Fruit fly (Drosophila melanogaster) whole organism, embryonic: ENCODE measurements around the gene ftz-f1.

ENCODE experiments used
- Aef1 ChIP-seq: fragments of 200-800 bp; sonication (Bioruptor generic); IDR thresholded peaks from 3 replicates; pipeline ENCODE4 v1.3.6; 2022; ENCODE audit warnings: missing biosample characterization, missing genetic modification characterization
- Antp ChIP-seq: fragments of 200-800 bp; sonication (Bioruptor generic); optimal IDR thresholded peaks from 3 replicates; lab custom pipeline; 2016; ENCODE audit warnings: missing biosample characterization, missing genetic modification characterization
- BtbVII ChIP-seq: fragments of 200-800 bp; sonication (Bioruptor generic); optimal IDR thresholded peaks from 3 replicates; lab custom pipeline; 2017; ENCODE audit warnings: missing biosample characterization, mild to moderate bottlenecking, missing genetic modification characterization
- CG11560 ChIP-seq: fragments of 200-800 bp; sonication (Bioruptor generic); IDR thresholded peaks from 3 replicates; pipeline ENCODE4 v1.3.6; 2022; ENCODE audit warnings: missing biosample characterization, missing genetic modification characterization
- CG11723 ChIP-seq: fragments of 200-800 bp; sonication (Bioruptor generic); optimal IDR thresholded peaks from 2 replicates; lab custom pipeline; 2017; ENCODE audit warnings: missing biosample characterization, mild to moderate bottlenecking, missing genetic modification characterization
- CG12104 ChIP-seq: fragments of 200-800 bp; sonication (Bioruptor generic); optimal IDR thresholded peaks from 3 replicates; lab custom pipeline; 2016; ENCODE audit warnings: missing biosample characterization, missing genetic modification characterization
- CG1233 ChIP-seq: fragments of 200-800 bp; sonication (Bioruptor generic); optimal IDR thresholded peaks from 4 replicates; lab custom pipeline; 2018; ENCODE audit warnings: missing biosample characterization, mild to moderate bottlenecking, missing genetic modification characterization
- CG12659 ChIP-seq: fragments of 200-800 bp; sonication (Bioruptor generic); optimal IDR thresholded peaks from 3 replicates; lab custom pipeline; 2017; ENCODE audit warnings: mild to moderate bottlenecking, missing biosample characterization, missing genetic modification reagents, missing genetic modification characterization
- CG15073 ChIP-seq: fragments of 200-800 bp; sonication (Bioruptor generic); optimal IDR thresholded peaks from 2 replicates; lab custom pipeline; 2016; ENCODE audit warnings: missing biosample characterization, missing genetic modification characterization
- CG1647 ChIP-seq: fragments of 200-800 bp; sonication (Bioruptor generic); optimal IDR thresholded peaks from 3 replicates; lab custom pipeline; 2016; ENCODE audit warnings: missing biosample characterization, missing genetic modification characterization
- CG17359 ChIP-seq: fragments of 200-800 bp; sonication (Bioruptor generic); optimal IDR thresholded peaks from 3 replicates; lab custom pipeline; 2018; ENCODE audit warnings: missing biosample characterization, mild to moderate bottlenecking, missing genetic modification characterization, moderate library complexity
- CG30403 ChIP-seq: fragments of 200-800 bp; sonication (Bioruptor generic); optimal IDR thresholded peaks from 3 replicates; lab custom pipeline; 2016; ENCODE audit warnings: missing biosample characterization, missing genetic modification characterization
- CG4424 ChIP-seq: fragments of 200-800 bp; sonication (Bioruptor generic); optimal IDR thresholded peaks from 3 replicates; lab custom pipeline; 2016; ENCODE audit warnings: missing biosample characterization, missing genetic modification characterization
- CG5180 ChIP-seq: fragments of 200-800 bp; sonication (Bioruptor generic); optimal IDR thresholded peaks from 3 replicates; lab custom pipeline; 2017; ENCODE audit warnings: missing biosample characterization, missing genetic modification characterization, mild to moderate bottlenecking, moderate library complexity, missing genetic modification reagents
- CG7372 ChIP-seq: fragments of 200-800 bp; sonication (Bioruptor generic); IDR thresholded peaks from 2 replicates; pipeline ENCODE4 v1.3.6; 2022; ENCODE audit warnings: missing biosample characterization, missing genetic modification characterization
- CG8765 ChIP-seq: fragments of 200-800 bp; sonication (Bioruptor generic); IDR thresholded peaks from 2 replicates; pipeline ENCODE4 v1.3.6; 2022; ENCODE audit warnings: missing biosample characterization, missing genetic modification characterization
- CG8944 ChIP-seq: fragments of 200-800 bp; sonication (Bioruptor generic); optimal IDR thresholded peaks from 3 replicates; lab custom pipeline; 2016; ENCODE audit warnings: missing biosample characterization, missing genetic modification characterization
- Deaf1 ChIP-seq: fragments of 200-800 bp; optimal IDR thresholded peaks from 3 replicates; lab custom pipeline; 2019; ENCODE audit warnings: missing biosample characterization, mild to moderate bottlenecking, missing genetic modification characterization, moderate library complexity
- E2f1 ChIP-seq: fragments of 200-800 bp; sonication (Bioruptor generic); IDR thresholded peaks from 2 replicates; pipeline ENCODE4 v1.3.6; 2022; ENCODE audit warnings: missing biosample characterization, missing genetic modification characterization
- Fer1 ChIP-seq: fragments of 200-800 bp; sonication (Bioruptor generic); optimal IDR thresholded peaks from 2 replicates; lab custom pipeline; 2017; ENCODE audit warnings: missing biosample characterization, mild to moderate bottlenecking, missing genetic modification characterization
- HLH3B ChIP-seq: fragments of 200-800 bp; sonication (Bioruptor generic); IDR thresholded peaks from 2 replicates; pipeline ENCODE4 v1.3.6; 2022; ENCODE audit warnings: missing biosample characterization, missing genetic modification characterization
- Hr3 ChIP-seq: fragments of 200-800 bp; sonication (Bioruptor generic); optimal IDR thresholded peaks from 3 replicates; lab custom pipeline; 2016; ENCODE audit warnings: missing biosample characterization, missing genetic modification characterization
- PHDP ChIP-seq: fragments of 200-800 bp; sonication (Bioruptor generic); optimal IDR thresholded peaks from 3 replicates; lab custom pipeline; 2018; ENCODE audit warnings: missing biosample characterization, mild to moderate bottlenecking, missing genetic modification characterization, moderate library complexity
- Six4 ChIP-seq: fragments of 200-800 bp; sonication (Bioruptor generic); optimal IDR thresholded peaks from 2 replicates; lab custom pipeline; 2016; ENCODE audit warnings: missing biosample characterization, missing genetic modification characterization
- Sox102F ChIP-seq: fragments of 200-800 bp; sonication (Bioruptor generic); optimal IDR thresholded peaks from 2 replicates; lab custom pipeline; 2018; ENCODE audit warnings: missing biosample characterization, mild to moderate bottlenecking, missing genetic modification characterization, moderate library complexity
- cato ChIP-seq: fragments of 200-800 bp; sonication (Bioruptor generic); optimal IDR thresholded peaks from 2 replicates; lab custom pipeline; 2016; ENCODE audit warnings: missing biosample characterization, missing genetic modification characterization, borderline replicate concordance
- cg ChIP-seq: fragments of 200-800 bp; sonication (Bioruptor generic); optimal IDR thresholded peaks from 3 replicates; lab custom pipeline; 2019; ENCODE audit warnings: missing biosample characterization, mild to moderate bottlenecking, missing genetic modification characterization, moderate library complexity
- ci ChIP-seq: fragments of 200-800 bp; sonication (Bioruptor generic); IDR thresholded peaks from 3 replicates; pipeline ENCODE4 v1.3.6; 2022; ENCODE audit warnings: missing biosample characterization, missing genetic modification characterization
- cwo ChIP-seq: fragments of 200-800 bp; sonication (Bioruptor generic); optimal IDR thresholded peaks from 3 replicates; lab custom pipeline; 2017; ENCODE audit warnings: missing biosample characterization, missing genetic modification characterization, mild to moderate bottlenecking, moderate library complexity, missing genetic modification reagents
- dati ChIP-seq: fragments of 200-800 bp; sonication (Bioruptor generic); IDR thresholded peaks from 2 replicates; pipeline ENCODE4 v1.3.6; 2022; ENCODE audit warnings: missing biosample characterization, missing genetic modification characterization
- gem ChIP-seq: fragments of 200-800 bp; sonication (Bioruptor generic); optimal IDR thresholded peaks from 2 replicates; lab custom pipeline; 2019; ENCODE audit warnings: missing biosample characterization, mild to moderate bottlenecking, missing genetic modification characterization, moderate library complexity
- gt ChIP-seq: fragments of 200-800 bp; sonication (Bioruptor generic); IDR thresholded peaks from 2 replicates; pipeline ENCODE4 v1.3.6; 2022; ENCODE audit warnings: missing biosample characterization, missing genetic modification characterization
- hbn ChIP-seq: fragments of 200-800 bp; sonication (Bioruptor generic); IDR thresholded peaks from 2 replicates; pipeline ENCODE4 v1.3.6; 2022; ENCODE audit warnings: missing biosample characterization, missing genetic modification characterization; ENCODE audit not compliant: partially characterized antibody
- lilli ChIP-seq: fragments of 200-800 bp; sonication (Bioruptor generic); optimal IDR thresholded peaks from 3 replicates; lab custom pipeline; 2016; ENCODE audit warnings: missing biosample characterization, missing genetic modification characterization
- mam ChIP-seq: fragments of 200-800 bp; sonication (Bioruptor generic); optimal IDR thresholded peaks from 3 replicates; lab custom pipeline; 2016; ENCODE audit warnings: missing biosample characterization, missing genetic modification characterization
- nau ChIP-seq: fragments of 200-800 bp; sonication (Bioruptor generic); optimal IDR thresholded peaks from 3 replicates; lab custom pipeline; 2017; ENCODE audit warnings: missing biosample characterization, mild to moderate bottlenecking, missing genetic modification characterization, missing genetic modification reagents
- nom ChIP-seq: fragments of 200-800 bp; sonication (Bioruptor generic); optimal IDR thresholded peaks from 2 replicates; lab custom pipeline; 2017; ENCODE audit warnings: missing biosample characterization, missing genetic modification characterization, mild to moderate bottlenecking, moderate library complexity, missing genetic modification reagents
- otp ChIP-seq: fragments of 200-800 bp; sonication (Bioruptor generic); IDR thresholded peaks from 3 replicates; pipeline ENCODE4, ENCODE4 v1.3.6; 2022; ENCODE audit warnings: missing biosample characterization, missing genetic modification characterization
- phol ChIP-seq: fragments of 200-800 bp; sonication (Bioruptor generic); optimal IDR thresholded peaks from 3 replicates; lab custom pipeline; 2018; ENCODE audit warnings: missing biosample characterization, mild to moderate bottlenecking, missing genetic modification characterization, moderate library complexity
- prd ChIP-seq, 3 experiments: fragments of >200 bp in 2 of 3; fragments of 200-800 bp in 1 of 3; sonication (Bioruptor generic) in 1 of 3; optimal IDR thresholded peaks in 2 of 3; IDR thresholded peaks in 1 of 3; 2 replicates in 2 of 3; 3 replicates in 1 of 3; pipeline versions ENCODE4 v1.3.6 to Lab custom; 2017 to 2022; ENCODE audit warnings: missing biosample characterization in 1 of 3, missing genetic modification characterization in 1 of 3
- sima ChIP-seq: fragments of 200-800 bp; sonication (Bioruptor generic); optimal IDR thresholded peaks from 2 replicates; lab custom pipeline; 2016; ENCODE audit warnings: missing biosample characterization, missing genetic modification characterization
- sr ChIP-seq: fragments of 200-800 bp; sonication (Bioruptor generic); IDR thresholded peaks from 3 replicates; pipeline ENCODE4 v1.3.6; 2022; ENCODE audit warnings: missing biosample characterization, missing genetic modification characterization
- ssp ChIP-seq: fragments of 200-800 bp; sonication (Bioruptor generic); IDR thresholded peaks from 2 replicates; pipeline ENCODE4 v1.3.6; 2022; ENCODE audit warnings: missing biosample characterization, missing genetic modification characterization
- tgo ChIP-seq: fragments of 200-800 bp; sonication (Bioruptor generic); IDR thresholded peaks from 3 replicates; pipeline ENCODE4 v1.3.6; 2022; ENCODE audit warnings: missing biosample characterization, missing genetic modification characterization
- tin ChIP-seq: fragments of 200-800 bp; sonication (Bioruptor generic); optimal IDR thresholded peaks from 3 replicates; lab custom pipeline; 2016; ENCODE audit warnings: missing biosample characterization, missing genetic modification characterization
- trem ChIP-seq: fragments of 200-800 bp; optimal IDR thresholded peaks from 3 replicates; lab custom pipeline; 2019; ENCODE audit warnings: missing biosample characterization, mild to moderate bottlenecking, missing genetic modification characterization, moderate library complexity
- twi ChIP-seq: fragments of 200-800 bp; optimal IDR thresholded peaks from 2 replicates; lab custom pipeline; 2019; ENCODE audit warnings: missing biosample characterization, mild to moderate bottlenecking, missing genetic modification characterization, moderate library complexity
- wdn ChIP-seq: fragments of 200-800 bp; sonication (Bioruptor generic); IDR thresholded peaks from 2 replicates; pipeline ENCODE4 v1.3.6; 2022; ENCODE audit warnings: missing biosample characterization, missing genetic modification characterization

The ftz-f1 gene

dm6 chr3L:18781653-18782629 is 19.2 kb downstream of the ftz-f1 start (continued):
- TF ChIP-seq twi (tag; lab: Kevin White, UChicago), result no peak
- TF ChIP-seq Deaf1, result peak; percentile 47
- peak; percentile 49 for TF ChIP-seq BtbVII
- TF ChIP-seq sima (GFP tag; lab: Kevin White, UChicago), result no peak
- peak; percentile 31 for TF ChIP-seq lilli (GFP tag; lab: Kevin White, UChicago)
- TF ChIP-seq prd (optimal IDR thresholded peaks at IDR 0.05; lab: Kevin White, UChicago), result no peak
- TF ChIP-seq prd (GFP tag; IDR thresholded peaks at IDR 0.05; lab: Robert Waterston, UW), result peak; percentile 39; the same call in 1 of the 3 replicates
- TF ChIP-seq dati (GFP tag; lab: Robert Waterston, UW), result no peak
- no peak for TF ChIP-seq gt
- TF ChIP-seq Aef1 (GFP tag; lab: Robert Waterston, UW), result peak; percentile 65
- TF ChIP-seq ssp (GFP tag; lab: Robert Waterston, UW), result peak; percentile 34; the same call in 1 of the 2 replicates
- TF ChIP-seq CG4424 (GFP tag; lab: Kevin White, UChicago), result peak; percentile 46
- no peak for TF ChIP-seq nau (GFP tag; lab: Kevin White, UChicago)
- peak; percentile 73 for TF ChIP-seq CG30403 (GFP tag; lab: Kevin White, UChicago)
- no peak for TF ChIP-seq trem
- TF ChIP-seq wdn (GFP tag; lab: Robert Waterston, UW), result no peak
- TF ChIP-seq Fer1 (GFP tag; lab: Kevin White, UChicago), result peak; percentile 42
- TF ChIP-seq CG12104, result peak; percentile 26
- TF ChIP-seq CG1233 (GFP tag; lab: Kevin White, UChicago), result peak; percentile 58
- TF ChIP-seq CG8765, result no peak
- TF ChIP-seq CG7372 (GFP tag; lab: Robert Waterston, UW), result no peak
- TF ChIP-seq CG11723 (GFP tag; lab: Kevin White, UChicago), result peak; percentile 14
- peak; percentile 60 for TF ChIP-seq CG5180
- peak; percentile 26 for TF ChIP-seq Hr3 (GFP tag; lab: Kevin White, UChicago)
- TF ChIP-seq CG1647 (GFP tag; lab: Kevin White, UChicago), result no peak
- peak; percentile 77 for TF ChIP-seq gem (tag; lab: Kevin White, UChicago)
- TF ChIP-seq cg (GFP tag; lab: Kevin White, UChicago), result peak; percentile 82
- TF ChIP-seq CG15073 (GFP tag; lab: Kevin White, UChicago), result no peak
- TF ChIP-seq CG12659, result peak; percentile 80
- peak; percentile 64; the same call in 2 of the 3 replicates for TF ChIP-seq tgo (GFP tag; lab: Robert Waterston, UW)
- TF ChIP-seq CG17359 (tag; lab: Kevin White, UChicago), result peak; percentile 74
- peak; percentile 27 for TF ChIP-seq cato (GFP tag; lab: Kevin White, UChicago)
- peak; percentile 56 for TF ChIP-seq PHDP
- no peak for TF ChIP-seq hbn (GFP tag; lab: Robert Waterston, UW)
- TF ChIP-seq mam, result peak; percentile 1
- peak; percentile 45; the same call in 2 of the 3 replicates for TF ChIP-seq sr
- TF ChIP-seq CG11560, result no peak
- peak; percentile 17 for TF ChIP-seq Six4
- TF ChIP-seq tin, result peak; percentile 32
- TF ChIP-seq Sox102F (GFP tag; lab: Kevin White, UChicago), result peak; percentile 87
- TF ChIP-seq nom (GFP tag; lab: Kevin White, UChicago), result peak; percentile 14
- peak; percentile 52; the same call in 1 of the 3 replicates for TF ChIP-seq ci (GFP tag; lab: Robert Waterston, UW)
- peak; percentile 2 for TF ChIP-seq CG8944 (GFP tag; lab: Kevin White, UChicago)
- peak; percentile 64; the same call in 2 of the 3 replicates for TF ChIP-seq otp
- TF ChIP-seq E2f1 (GFP tag; lab: Robert Waterston, UW), result peak; percentile 53
- TF ChIP-seq phol (tag; lab: Kevin White, UChicago), result peak; percentile 78
- TF ChIP-seq HLH3B (GFP tag; lab: Robert Waterston, UW), result peak; percentile 61; the same call in 1 of the 2 replicates
- no peak for TF ChIP-seq cwo (GFP tag; lab: Kevin White, UChicago)
- TF ChIP-seq Antp (GFP tag; lab: Kevin White, UChicago), result no peak
